Fruit fly (Drosophila melanogaster) S2 (cell line): ENCODE measurements around the gene Gr93a.

Experiments used
- CG8478 ChIP-seq: fragments of >200 bp; optimal IDR thresholded peaks from 2 replicates; lab custom pipeline; 2018
- CTCF ChIP-seq, 2 experiments: fragments of >200 bp; optimal IDR thresholded peaks; 2 replicates each; lab custom pipeline; 2018

dm6 chr3R:21823076-21823475, 9.2 kb upstream of the Gr93a start:
- TF ChIP-seq CG8478 (lab: Kevin White, UChicago) (no peak), CTCF (optimal IDR thresholded peaks at IDR 0.05; lab: Kevin White, UChicago) (no peak)
